Fruit fly (Drosophila melanogaster) whole organism, embryonic: Measurements from ENCODE around the gene CG14153.
A peak's percentile ranks its signal among the peaks of the same experiment; 100 is the strongest.

Experiments
- Aef1 ChIP-seq: fragments of 200-800 bp; sonication (Bioruptor generic); IDR thresholded peaks from 3 replicates; pipeline ENCODE4 v1.3.6; 2022; ENCODE audit warnings: missing biosample characterization, missing genetic modification characterization
- Blimp-1 ChIP-seq: fragments of 200-800 bp; sonication (Bioruptor generic); optimal IDR thresholded peaks from 3 replicates; lab custom pipeline; 2018; ENCODE audit warnings: missing biosample characterization, missing genetic modification characterization, mild to moderate bottlenecking, moderate library complexity, missing genetic modification reagents
- C15 ChIP-seq: fragments of 200-800 bp; sonication (Bioruptor generic); IDR thresholded peaks from 3 replicates; pipeline ENCODE4 v1.3.6; 2022; ENCODE audit warnings: missing biosample characterization, missing genetic modification characterization
- CG17385 ChIP-seq: fragments of 200-800 bp; sonication (Bioruptor generic); optimal IDR thresholded peaks from 3 replicates; lab custom pipeline; 2018; ENCODE audit warnings: missing biosample characterization, mild to moderate bottlenecking, missing genetic modification characterization
- CG18011 ChIP-seq: fragments of 200-800 bp; sonication (Bioruptor generic); optimal IDR thresholded peaks from 2 replicates; lab custom pipeline; 2017; ENCODE audit warnings: missing biosample characterization, missing genetic modification characterization, mild to moderate bottlenecking, moderate library complexity, missing genotype
- CG1832 ChIP-seq: fragments of 200-800 bp; sonication (Bioruptor generic); optimal IDR thresholded peaks from 2 replicates; lab custom pipeline; 2017; ENCODE audit warnings: missing biosample characterization, mild to moderate bottlenecking, missing genetic modification characterization, inconsistent platforms
- CG18599 ChIP-seq: fragments of 200-800 bp; sonication (Bioruptor generic); optimal IDR thresholded peaks from 3 replicates; lab custom pipeline; 2017; ENCODE audit warnings: missing biosample characterization, missing genetic modification characterization, mild to moderate bottlenecking, moderate library complexity, missing genetic modification reagents
- CG2199 ChIP-seq: fragments of 200-800 bp; sonication (Bioruptor generic); IDR thresholded peaks from 3 replicates; pipeline ENCODE4 v1.3.6; 2022; ENCODE audit warnings: missing biosample characterization, missing genetic modification characterization
- CG31388 ChIP-seq: fragments of 200-800 bp; sonication (Bioruptor generic); optimal IDR thresholded peaks from 2 replicates; lab custom pipeline; 2016; ENCODE audit warnings: missing biosample characterization, missing genetic modification characterization
- CG32532 ChIP-seq: fragments of 200-800 bp; sonication (Bioruptor generic); IDR thresholded peaks from 2 replicates; pipeline ENCODE4 v1.3.6; 2022; ENCODE audit warnings: missing biosample characterization, missing genetic modification characterization
- CG34224 ChIP-seq: fragments of 200-800 bp; sonication (Bioruptor generic); IDR thresholded peaks from 3 replicates; pipeline ENCODE4 v1.3.6; 2022; ENCODE audit warnings: missing biosample characterization, missing genetic modification characterization; ENCODE audit not compliant: partially characterized antibody
- CG4854 ChIP-seq: fragments of 200-800 bp; sonication (Bioruptor generic); optimal IDR thresholded peaks from 2 replicates; lab custom pipeline; 2016; ENCODE audit warnings: missing biosample characterization, missing genetic modification characterization, inconsistent platforms
- CG6254 ChIP-seq: fragments of 200-800 bp; sonication (Bioruptor generic); optimal IDR thresholded peaks from 3 replicates; lab custom pipeline; 2017; ENCODE audit warnings: mild to moderate bottlenecking, missing biosample characterization, missing genetic modification reagents, missing genetic modification characterization
- CG7271 ChIP-seq: fragments of 200-800 bp; sonication (Bioruptor generic); optimal IDR thresholded peaks from 2 replicates; lab custom pipeline; 2018; ENCODE audit warnings: missing biosample characterization, mild to moderate bottlenecking, missing genetic modification characterization, moderate library complexity
- CG8765 ChIP-seq: fragments of 200-800 bp; sonication (Bioruptor generic); IDR thresholded peaks from 2 replicates; pipeline ENCODE4 v1.3.6; 2022; ENCODE audit warnings: missing biosample characterization, missing genetic modification characterization
- CkIIα-i1 ChIP-seq: fragments of 200-800 bp; sonication (Bioruptor generic); IDR thresholded peaks from 2 replicates; pipeline ENCODE4 v1.3.6; 2022; ENCODE audit warnings: missing biosample characterization, missing genetic modification characterization
- Deaf1 ChIP-seq: fragments of 200-800 bp; optimal IDR thresholded peaks from 3 replicates; lab custom pipeline; 2019; ENCODE audit warnings: missing biosample characterization, mild to moderate bottlenecking, missing genetic modification characterization, moderate library complexity
- Drgx ChIP-seq: fragments of 200-800 bp; sonication (Bioruptor generic); IDR thresholded peaks from 2 replicates; pipeline ENCODE4 v1.3.6; 2022; ENCODE audit warnings: missing biosample characterization, missing genetic modification characterization
- H2.0 ChIP-seq: fragments of 200-800 bp; sonication (Bioruptor generic); IDR thresholded peaks from 2 replicates; pipeline ENCODE4 v1.3.6; 2022; ENCODE audit warnings: missing biosample characterization, missing genetic modification characterization
- Max ChIP-seq: fragments of 200-800 bp; sonication (Bioruptor generic); optimal IDR thresholded peaks from 2 replicates; lab custom pipeline; 2016; ENCODE audit warnings: missing biosample characterization, mild to moderate bottlenecking, missing genetic modification characterization
- NfI ChIP-seq: fragments of 200-800 bp; sonication (Bioruptor generic); optimal IDR thresholded peaks from 3 replicates; lab custom pipeline; 2018; ENCODE audit warnings: missing biosample characterization, mild to moderate bottlenecking, missing genetic modification characterization, moderate library complexity
- Oli ChIP-seq: fragments of 200-800 bp; sonication (Bioruptor generic); optimal IDR thresholded peaks from 2 replicates; lab custom pipeline; 2018; ENCODE audit warnings: missing biosample characterization, mild to moderate bottlenecking, missing genetic modification characterization, moderate library complexity
- Scr ChIP-seq: fragments of 200-800 bp; sonication (Bioruptor generic); IDR thresholded peaks from 2 replicates; pipeline ENCODE4 v1.3.6; 2022; ENCODE audit warnings: missing biosample characterization, missing genetic modification characterization; ENCODE audit not compliant: partially characterized antibody
- Trl ChIP-seq, 3 experiments: fragments of >200 bp in 2 of 3; fragments of 200-800 bp in 1 of 3; sonication (Bioruptor generic) in 1 of 3; optimal IDR thresholded peaks; 2 replicates in 1 of 3; 3 replicates in 2 of 3; lab custom pipeline; 2016 to 2017; ENCODE audit warnings: missing biosample characterization in 1 of 3, missing genetic modification characterization in 1 of 3
- Usf ChIP-seq: fragments of 200-800 bp; sonication (Bioruptor generic); optimal IDR thresholded peaks from 2 replicates; lab custom pipeline; 2017; ENCODE audit warnings: missing genotype, missing biosample characterization, missing genetic modification characterization
- ara ChIP-seq: fragments of 200-800 bp; sonication (Bioruptor generic); IDR thresholded peaks from 2 replicates; pipeline ENCODE4 v1.3.6; 2022; ENCODE audit warnings: missing biosample characterization, missing genetic modification characterization
- br ChIP-seq: fragments of >200 bp; optimal IDR thresholded peaks from 2 replicates; lab custom pipeline; 2017
- bsh ChIP-seq, 2 experiments: fragments of 200-800 bp; sonication (Bioruptor generic); optimal IDR thresholded peaks; 2 replicates each; lab custom pipeline; 2017 to 2018; ENCODE audit warnings: mild to moderate bottlenecking in 2 of 2, missing biosample characterization in 2 of 2, missing genetic modification characterization in 2 of 2, moderate library complexity in 1 of 2
- btn ChIP-seq: fragments of 200-800 bp; sonication (Bioruptor generic); optimal IDR thresholded peaks from 2 replicates; lab custom pipeline; 2016; ENCODE audit warnings: missing biosample characterization, missing genetic modification characterization
- cg ChIP-seq: fragments of 200-800 bp; sonication (Bioruptor generic); optimal IDR thresholded peaks from 3 replicates; lab custom pipeline; 2019; ENCODE audit warnings: missing biosample characterization, mild to moderate bottlenecking, missing genetic modification characterization, moderate library complexity
- chinmo ChIP-seq: fragments of 200-800 bp; sonication (Bioruptor generic); IDR thresholded peaks from 4 replicates; pipeline ENCODE4 v1.3.6; 2022; ENCODE audit warnings: missing biosample characterization, missing genetic modification characterization; ENCODE audit not compliant: partially characterized antibody
- da ChIP-seq: fragments of 200-800 bp; sonication (Bioruptor generic); optimal IDR thresholded peaks from 2 replicates; lab custom pipeline; 2016; ENCODE audit warnings: missing biosample characterization, missing genetic modification characterization
- exex ChIP-seq: fragments of 200-800 bp; sonication (Bioruptor generic); optimal IDR thresholded peaks from 4 replicates; lab custom pipeline; 2018; ENCODE audit warnings: missing biosample characterization, mild to moderate bottlenecking, missing genetic modification characterization, moderate library complexity
- grau ChIP-seq: fragments of 200-800 bp; optimal IDR thresholded peaks from 3 replicates; lab custom pipeline; 2019; ENCODE audit warnings: missing biosample characterization, mild to moderate bottlenecking, missing genetic modification characterization, moderate library complexity
- grn ChIP-seq: fragments of 200-800 bp; sonication (Bioruptor generic); optimal IDR thresholded peaks from 3 replicates; lab custom pipeline; 2017; ENCODE audit warnings: missing biosample characterization, missing genetic modification characterization
- lbe ChIP-seq: fragments of 200-800 bp; sonication (Bioruptor generic); optimal IDR thresholded peaks from 2 replicates; lab custom pipeline; 2016; ENCODE audit warnings: missing biosample characterization, mild to moderate bottlenecking, missing genetic modification characterization
- lov ChIP-seq, 2 experiments: fragments of 200-800 bp in 1 of 2; fragments of >200 bp in 1 of 2; sonication (Bioruptor generic) in 1 of 2; IDR thresholded peaks in 1 of 2; optimal IDR thresholded peaks in 1 of 2; 2 replicates in 1 of 2; 3 replicates in 1 of 2; pipeline versions ENCODE4 v1.3.6 to Lab custom; 2017 to 2022; ENCODE audit warnings: missing biosample characterization in 1 of 2, missing genetic modification characterization in 1 of 2
- nom ChIP-seq: fragments of 200-800 bp; sonication (Bioruptor generic); optimal IDR thresholded peaks from 2 replicates; lab custom pipeline; 2017; ENCODE audit warnings: missing biosample characterization, missing genetic modification characterization, mild to moderate bottlenecking, moderate library complexity, missing genetic modification reagents
- sd ChIP-seq: fragments of 200-800 bp; sonication (Bioruptor generic); optimal IDR thresholded peaks from 3 replicates; lab custom pipeline; 2018; ENCODE audit warnings: missing biosample characterization, mild to moderate bottlenecking, missing genetic modification characterization, moderate library complexity
- slou ChIP-seq: fragments of 200-800 bp; sonication (Bioruptor generic); optimal IDR thresholded peaks from 3 replicates; lab custom pipeline; 2016; ENCODE audit warnings: missing biosample characterization, missing genetic modification characterization
- so ChIP-seq: fragments of 200-800 bp; sonication (Bioruptor generic); IDR thresholded peaks from 3 replicates; pipeline ENCODE4 v1.3.6; 2022; ENCODE audit warnings: missing biosample characterization, missing genetic modification characterization
- sqz ChIP-seq: fragments of 200-800 bp; sonication (Bioruptor generic); optimal IDR thresholded peaks from 3 replicates; lab custom pipeline; 2018; ENCODE audit warnings: missing biosample characterization, mild to moderate bottlenecking, missing genetic modification characterization
- tll ChIP-seq, 2 experiments: fragments of 200-800 bp in 1 of 2; fragments of >200 bp in 1 of 2; sonication (Bioruptor generic) in 1 of 2; optimal IDR thresholded peaks; 2 replicates each; lab custom pipeline; 2017 to 2019; ENCODE audit warnings: missing biosample characterization in 2 of 2, missing genetic modification characterization in 2 of 2, mild to moderate bottlenecking in 1 of 2, moderate library complexity in 1 of 2
- vvl ChIP-seq: fragments of 200-800 bp; sonication (Bioruptor generic); IDR thresholded peaks from 2 replicates; pipeline ENCODE4 v1.3.6; 2022; ENCODE audit warnings: missing biosample characterization, missing genetic modification characterization
- z ChIP-seq: fragments of 200-800 bp; sonication (Bioruptor generic); IDR thresholded peaks from 3 replicates; pipeline ENCODE4 v1.3.6; 2022; ENCODE audit warnings: missing biosample characterization, missing genetic modification characterization

Gene CG14153

DNA sequence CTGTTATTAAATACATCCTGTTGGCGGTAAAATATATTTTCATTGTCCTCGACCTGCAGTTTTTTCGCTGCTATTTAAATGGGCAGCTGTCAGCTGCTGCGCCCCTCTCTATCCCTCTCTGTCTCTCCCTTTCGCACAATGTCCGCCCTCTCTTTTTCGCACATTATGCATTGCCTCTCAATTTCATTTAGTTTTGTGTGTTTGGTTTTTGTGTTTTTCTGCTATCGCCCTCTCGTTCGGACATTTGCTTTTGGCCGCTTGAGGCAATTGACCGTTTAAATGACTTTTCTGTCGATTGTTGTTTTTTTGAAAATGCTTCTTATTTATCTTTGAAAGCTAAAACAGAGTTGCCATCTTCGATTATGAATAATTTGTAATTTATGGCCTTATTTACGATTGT lies 31.6 kb downstream of the CG14153 start:
- TF ChIP-seq chinmo (GFP tag; lab: Robert Waterston, UW) = peak; percentile 69; the same call in 1 of the 4 replicates
- TF ChIP-seq CG1832 (GFP tag; lab: Kevin White, UChicago) = peak; percentile 54
- TF ChIP-seq Blimp-1 = peak; percentile 10
- TF ChIP-seq Oli (tag; lab: Kevin White, UChicago) = no peak
- peak; percentile 19; the same call in 1 of the 2 replicates for TF ChIP-seq vvl
- TF ChIP-seq CG7271 = no peak
- TF ChIP-seq Trl (optimal IDR thresholded peaks at IDR 0.05; lab: Kevin White, UChicago) = peak in 1 of 2 experiments; percentile 0
- no peak for TF ChIP-seq Trl (GFP tag; optimal IDR thresholded peaks at IDR 0.05; lab: Kevin White, UChicago)
- TF ChIP-seq Scr (GFP tag; lab: Robert Waterston, UW) = no peak
- TF ChIP-seq CG2199 = peak; percentile 73; the same call in 1 of the 3 replicates
- peak in 1 of 2 experiments; percentile 57 for TF ChIP-seq tll (GFP tag; optimal IDR thresholded peaks at IDR 0.05; lab: Kevin White, UChicago)
- TF ChIP-seq da (GFP tag; lab: Kevin White, UChicago) = peak; percentile 3
- TF ChIP-seq H2.0 (GFP tag; lab: Robert Waterston, UW) = 0 out of 2 replicates have a peak, but pooled peaks have one; percentile 16
- no peak for TF ChIP-seq CG18011 (GFP tag; lab: Kevin White, UChicago)

DNA sequence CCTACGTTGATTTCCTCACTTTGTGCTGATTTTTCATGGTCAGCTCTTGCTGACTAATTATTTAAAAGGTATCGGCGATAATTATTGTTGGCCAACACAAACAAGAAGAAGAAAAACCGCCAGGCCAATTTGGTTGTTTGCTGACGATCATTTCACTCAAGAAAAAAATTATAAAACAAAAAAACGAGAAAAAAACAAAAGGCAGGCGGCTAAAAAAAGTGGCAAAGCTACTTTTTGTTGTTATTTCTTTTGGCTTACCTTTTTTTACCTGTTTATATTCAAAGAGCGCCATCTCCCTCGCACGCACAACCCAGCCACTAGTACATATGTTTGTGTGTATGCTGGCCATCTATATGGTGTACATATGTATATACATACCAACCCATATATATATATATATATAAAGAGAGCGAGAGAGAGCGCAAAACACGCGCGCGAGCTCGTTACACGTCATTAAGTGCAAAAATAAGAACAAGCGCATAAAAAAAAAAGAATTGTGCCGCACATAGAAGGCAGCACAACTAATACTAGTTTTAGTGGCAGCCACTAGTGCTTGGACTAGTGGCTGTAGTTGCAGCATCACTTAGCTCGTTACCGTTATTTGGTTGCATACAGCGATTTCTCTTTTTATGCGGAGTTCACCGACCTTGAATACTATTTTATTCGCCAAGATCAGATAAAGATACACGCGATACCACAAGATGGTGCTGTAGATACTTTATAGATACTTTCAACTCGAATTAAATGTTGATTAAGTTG lies 32.5 kb downstream of the CG14153 start:
- TF ChIP-seq ara (no peak), Aef1 (GFP tag; lab: Robert Waterston, UW) (no peak), Drgx (peak; percentile 84), CG17385 (peak; percentile 40), nom (GFP tag; lab: Kevin White, UChicago) (peak; percentile 97), sqz (GFP tag; lab: Kevin White, UChicago) (peak; percentile 96), CG34224 (GFP tag; lab: Robert Waterston, UW) (0 out of 3 replicates have a peak, but pooled peaks have one; percentile 13), br (lab: Kevin White, UChicago) (no peak), NfI (GFP tag; lab: Kevin White, UChicago) (no peak), C15 (GFP tag; lab: Robert Waterston, UW) (no peak), CG4854 (no peak), z (GFP tag; lab: Robert Waterston, UW) (no peak), Usf (GFP tag; lab: Kevin White, UChicago) (no peak), CG18599 (GFP tag; lab: Kevin White, UChicago) (peak; percentile 9), CG31388 (no peak), CG32532 (GFP tag; lab: Robert Waterston, UW) (no peak), cg (GFP tag; lab: Kevin White, UChicago) (peak; percentile 35), grn (GFP tag; lab: Kevin White, UChicago) (peak; percentile 38), CG6254 (GFP tag; lab: Kevin White, UChicago) (no peak), CkIIα-i1 (GFP tag; lab: Robert Waterston, UW) (no peak), bsh (GFP tag; optimal IDR thresholded peaks at IDR 0.05; lab: Kevin White, UChicago) (peak in 1 of 2 experiments; percentile 52), so (GFP tag; lab: Robert Waterston, UW) (0 out of 3 replicates have a peak, but pooled peaks have one; percentile 55), lov (optimal IDR thresholded peaks at IDR 0.05; lab: Kevin White, UChicago) (no peak), lov (GFP tag; IDR thresholded peaks at IDR 0.05; lab: Robert Waterston, UW) (no peak), lbe (GFP tag; lab: Kevin White, UChicago) (peak; percentile 18), CG8765 (GFP tag; lab: Robert Waterston, UW) (no peak), CG2199 (0 out of 3 replicates have a peak, but pooled peaks have one; percentile 61), Max (no peak), exex (tag; lab: Kevin White, UChicago) (peak; percentile 13), sd (tag; lab: Kevin White, UChicago) (peak; percentile 12), chinmo (GFP tag; lab: Robert Waterston, UW) (peak; percentile 70; the same call in 1 of the 4 replicates), grau (no peak), Trl (optimal IDR thresholded peaks at IDR 0.05; lab: Kevin White, UChicago) (peak in 1 of 2 experiments; percentile 12), Trl (GFP tag; optimal IDR thresholded peaks at IDR 0.05; lab: Kevin White, UChicago) (no peak), Deaf1 (tag; lab: Kevin White, UChicago) (no peak), slou (no peak), btn (no peak)
